Fruit fly (Drosophila melanogaster) whole organism, embryonic: Measurements from ENCODE around the gene CG31388.
A peak's percentile ranks its signal among the peaks of the same experiment; 100 is the strongest.

ENCODE experiments used
- ATbp ChIP-seq: fragments of 200-800 bp; sonication (Bioruptor generic); optimal IDR thresholded peaks from 2 replicates; lab custom pipeline; 2017; ENCODE audit warnings: missing biosample characterization, mild to moderate bottlenecking, missing genetic modification characterization, missing genetic modification reagents
- CG1024 ChIP-seq: fragments of 200-800 bp; sonication (Bioruptor generic); IDR thresholded peaks from 2 replicates; pipeline ENCODE4 v1.3.6; 2022; ENCODE audit warnings: missing biosample characterization, missing genetic modification characterization
- CG10267 ChIP-seq: fragments of 200-800 bp; sonication (Bioruptor generic); optimal IDR thresholded peaks from 2 replicates; lab custom pipeline; 2018; ENCODE audit warnings: missing biosample characterization, mild to moderate bottlenecking, missing genetic modification characterization, moderate library complexity
- CG11696 ChIP-seq: fragments of 200-800 bp; sonication (Bioruptor generic); IDR thresholded peaks from 2 replicates; pipeline ENCODE4 v1.3.6; 2022; ENCODE audit warnings: missing biosample characterization, missing genetic modification characterization
- CG12942 ChIP-seq: fragments of 200-800 bp; sonication (Bioruptor generic); optimal IDR thresholded peaks from 3 replicates; lab custom pipeline; 2016; ENCODE audit warnings: missing biosample characterization, missing genetic modification characterization
- CG13624 ChIP-seq: fragments of 200-800 bp; sonication (Bioruptor generic); optimal IDR thresholded peaks from 2 replicates; lab custom pipeline; 2016; ENCODE audit warnings: missing biosample characterization, missing genetic modification characterization
- CG16815 ChIP-seq: fragments of 200-800 bp; sonication (Bioruptor generic); optimal IDR thresholded peaks from 3 replicates; lab custom pipeline; 2017; ENCODE audit warnings: missing biosample characterization, mild to moderate bottlenecking, missing genetic modification characterization
- CG17829 ChIP-seq: fragments of 200-800 bp; optimal IDR thresholded peaks from 2 replicates; lab custom pipeline; 2019; ENCODE audit warnings: missing biosample characterization, mild to moderate bottlenecking, missing genetic modification characterization, moderate library complexity
- CG2889 ChIP-seq: fragments of 200-800 bp; sonication (Bioruptor generic); IDR thresholded peaks from 3 replicates; pipeline ENCODE4 v1.3.6; 2022; ENCODE audit warnings: missing biosample characterization, missing genetic modification characterization
- CG31388 ChIP-seq: fragments of 200-800 bp; sonication (Bioruptor generic); optimal IDR thresholded peaks from 2 replicates; lab custom pipeline; 2016; ENCODE audit warnings: missing biosample characterization, missing genetic modification characterization
- CG31441 ChIP-seq: fragments of 200-800 bp; sonication (Bioruptor generic); IDR thresholded peaks from 2 replicates; pipeline ENCODE4 v1.3.6; 2022; ENCODE audit warnings: missing biosample characterization, missing genetic modification characterization
- CG3407 ChIP-seq: fragments of 200-800 bp; sonication (Bioruptor generic); optimal IDR thresholded peaks from 2 replicates; lab custom pipeline; 2018; ENCODE audit warnings: missing biosample characterization, mild to moderate bottlenecking, missing genetic modification characterization
- CG4282 ChIP-seq: fragments of 200-800 bp; sonication (Bioruptor generic); optimal IDR thresholded peaks from 2 replicates; lab custom pipeline; 2016; ENCODE audit warnings: missing biosample characterization, missing genetic modification characterization
- CG5245 ChIP-seq: fragments of 200-800 bp; sonication (Bioruptor generic); optimal IDR thresholded peaks from 3 replicates; lab custom pipeline; 2016; ENCODE audit warnings: missing biosample characterization, missing genetic modification characterization
- CG7271 ChIP-seq: fragments of 200-800 bp; sonication (Bioruptor generic); optimal IDR thresholded peaks from 2 replicates; lab custom pipeline; 2018; ENCODE audit warnings: missing biosample characterization, mild to moderate bottlenecking, missing genetic modification characterization, moderate library complexity
- CG7786 ChIP-seq: fragments of 200-800 bp; sonication (Bioruptor generic); optimal IDR thresholded peaks from 2 replicates; lab custom pipeline; 2016; ENCODE audit warnings: missing biosample characterization, missing genetic modification characterization
- CG7963 ChIP-seq: fragments of 200-800 bp; sonication (Bioruptor generic); IDR thresholded peaks from 3 replicates; pipeline ENCODE4 v1.3.6; 2022; ENCODE audit warnings: missing biosample characterization, missing genetic modification characterization; ENCODE audit not compliant: partially characterized antibody
- CG9437 ChIP-seq: fragments of 200-800 bp; sonication (Bioruptor generic); optimal IDR thresholded peaks from 2 replicates; lab custom pipeline; 2018; ENCODE audit warnings: missing biosample characterization, mild to moderate bottlenecking, missing genetic modification characterization
- CG9876 ChIP-seq: fragments of 200-800 bp; sonication (Bioruptor generic); optimal IDR thresholded peaks from 2 replicates; lab custom pipeline; 2016; ENCODE audit warnings: missing biosample characterization, missing genetic modification characterization
- Dref ChIP-seq: fragments of 200-800 bp; sonication (Bioruptor generic); IDR thresholded peaks from 2 replicates; pipeline ENCODE4 v1.3.6; 2022; ENCODE audit warnings: missing biosample characterization, missing genetic modification characterization
- HLHmδ ChIP-seq: fragments of 200-800 bp; sonication (Bioruptor generic); optimal IDR thresholded peaks from 2 replicates; lab custom pipeline; 2018; ENCODE audit warnings: missing biosample characterization, mild to moderate bottlenecking, missing genetic modification characterization, moderate library complexity
- Hsf ChIP-seq: fragments of 200-800 bp; sonication (Bioruptor generic); optimal IDR thresholded peaks from 3 replicates; lab custom pipeline; 2016; ENCODE audit warnings: missing biosample characterization, missing genetic modification characterization
- PHDP ChIP-seq: fragments of 200-800 bp; sonication (Bioruptor generic); optimal IDR thresholded peaks from 3 replicates; lab custom pipeline; 2018; ENCODE audit warnings: missing biosample characterization, mild to moderate bottlenecking, missing genetic modification characterization, moderate library complexity
- Pdp1 ChIP-seq, 2 experiments: fragments of 200-800 bp; sonication (Bioruptor generic); optimal IDR thresholded peaks; 3 replicates each; lab custom pipeline; 2016; ENCODE audit warnings: missing biosample characterization in 2 of 2, missing genetic modification characterization in 2 of 2, mild to moderate bottlenecking in 1 of 2, moderate library complexity in 1 of 2
- Scr ChIP-seq: fragments of 200-800 bp; sonication (Bioruptor generic); IDR thresholded peaks from 2 replicates; pipeline ENCODE4 v1.3.6; 2022; ENCODE audit warnings: missing biosample characterization, missing genetic modification characterization; ENCODE audit not compliant: partially characterized antibody
- Sry-β ChIP-seq: fragments of 200-800 bp; sonication (Bioruptor generic); optimal IDR thresholded peaks from 2 replicates; lab custom pipeline; 2018; ENCODE audit warnings: missing biosample characterization, mild to moderate bottlenecking, missing genetic modification characterization, moderate library complexity
- Vsx1 ChIP-seq: fragments of 200-800 bp; sonication (Bioruptor generic); optimal IDR thresholded peaks from 2 replicates; lab custom pipeline; 2017; ENCODE audit warnings: missing biosample characterization, mild to moderate bottlenecking, missing genetic modification characterization, missing genetic modification reagents
- bowl ChIP-seq: fragments of 200-800 bp; sonication (Bioruptor generic); IDR thresholded peaks from 2 replicates; pipeline ENCODE4 v1.3.6; 2022; ENCODE audit warnings: missing biosample characterization, missing genetic modification characterization
- cwo ChIP-seq: fragments of 200-800 bp; sonication (Bioruptor generic); optimal IDR thresholded peaks from 3 replicates; lab custom pipeline; 2017; ENCODE audit warnings: missing biosample characterization, missing genetic modification characterization, mild to moderate bottlenecking, moderate library complexity, missing genetic modification reagents
- da ChIP-seq: fragments of 200-800 bp; sonication (Bioruptor generic); optimal IDR thresholded peaks from 2 replicates; lab custom pipeline; 2016; ENCODE audit warnings: missing biosample characterization, missing genetic modification characterization
- dm ChIP-seq: fragments of 200-800 bp; sonication (Bioruptor generic); optimal IDR thresholded peaks from 3 replicates; lab custom pipeline; 2016; ENCODE audit warnings: missing biosample characterization, missing genetic modification characterization
- dmrt11E ChIP-seq: fragments of 200-800 bp; sonication (Bioruptor generic); optimal IDR thresholded peaks from 3 replicates; lab custom pipeline; 2018; ENCODE audit warnings: missing biosample characterization, mild to moderate bottlenecking, missing genetic modification characterization, moderate library complexity
- ems ChIP-seq: fragments of 200-800 bp; sonication (Bioruptor generic); optimal IDR thresholded peaks from 3 replicates; lab custom pipeline; 2016; ENCODE audit warnings: missing biosample characterization, missing genetic modification characterization
- fru ChIP-seq: fragments of >200 bp; optimal IDR thresholded peaks from 2 replicates; lab custom pipeline; 2017
- gt ChIP-seq: fragments of 200-800 bp; sonication (Bioruptor generic); IDR thresholded peaks from 2 replicates; pipeline ENCODE4 v1.3.6; 2022; ENCODE audit warnings: missing biosample characterization, missing genetic modification characterization
- jumu ChIP-seq: fragments of 200-800 bp; sonication (Bioruptor generic); optimal IDR thresholded peaks from 3 replicates; lab custom pipeline; 2016; ENCODE audit warnings: missing biosample characterization, missing genetic modification characterization
- ken ChIP-seq: fragments of 200-800 bp; sonication (Bioruptor generic); IDR thresholded peaks from 3 replicates; pipeline ENCODE4 v1.3.6; 2022; ENCODE audit warnings: missing biosample characterization, missing genetic modification characterization
- mirr ChIP-seq: fragments of 200-800 bp; sonication (Bioruptor generic); optimal IDR thresholded peaks from 3 replicates; lab custom pipeline; 2018; ENCODE audit warnings: missing biosample characterization, mild to moderate bottlenecking, missing genetic modification characterization
- mld ChIP-seq: fragments of 200-800 bp; sonication (Bioruptor generic); IDR thresholded peaks from 3 replicates; pipeline ENCODE4 v1.3.6; 2022; ENCODE audit warnings: missing biosample characterization, missing genetic modification characterization; ENCODE audit not compliant: partially characterized antibody
- org-1 ChIP-seq: fragments of 200-800 bp; sonication (Bioruptor generic); optimal IDR thresholded peaks from 2 replicates; lab custom pipeline; 2017; ENCODE audit warnings: missing biosample characterization, missing genetic modification characterization
- pb ChIP-seq: fragments of 200-800 bp; sonication (Bioruptor generic); optimal IDR thresholded peaks from 3 replicates; lab custom pipeline; 2016; ENCODE audit warnings: missing biosample characterization, missing genetic modification characterization
- repo ChIP-seq: fragments of 200-800 bp; sonication (Bioruptor generic); optimal IDR thresholded peaks from 2 replicates; lab custom pipeline; 2016; ENCODE audit warnings: missing biosample characterization, missing genetic modification characterization
- row ChIP-seq: fragments of 200-800 bp; sonication (Bioruptor generic); IDR thresholded peaks from 3 replicates; pipeline ENCODE4 v1.3.6; 2022; ENCODE audit warnings: missing biosample characterization, missing genetic modification characterization
- run ChIP-seq: fragments of 200-800 bp; sonication (Bioruptor generic); optimal IDR thresholded peaks from 3 replicates; lab custom pipeline; 2018; ENCODE audit warnings: missing biosample characterization, mild to moderate bottlenecking, missing genetic modification characterization
- sd ChIP-seq: fragments of 200-800 bp; sonication (Bioruptor generic); optimal IDR thresholded peaks from 3 replicates; lab custom pipeline; 2018; ENCODE audit warnings: missing biosample characterization, mild to moderate bottlenecking, missing genetic modification characterization, moderate library complexity
- sim ChIP-seq: fragments of 200-800 bp; sonication (Bioruptor generic); IDR thresholded peaks from 2 replicates; pipeline ENCODE4 v1.3.6; 2022; ENCODE audit warnings: missing biosample characterization, missing genetic modification characterization
- sr ChIP-seq: fragments of 200-800 bp; sonication (Bioruptor generic); IDR thresholded peaks from 3 replicates; pipeline ENCODE4 v1.3.6; 2022; ENCODE audit warnings: missing biosample characterization, missing genetic modification characterization
- wek ChIP-seq: fragments of 200-800 bp; sonication (Bioruptor generic); optimal IDR thresholded peaks from 3 replicates; lab custom pipeline; 2018; ENCODE audit warnings: missing biosample characterization, mild to moderate bottlenecking, missing genetic modification characterization, moderate library complexity
- zen ChIP-seq: fragments of 200-800 bp; sonication (Bioruptor generic); optimal IDR thresholded peaks from 3 replicates; lab custom pipeline; 2018; ENCODE audit warnings: missing biosample characterization, mild to moderate bottlenecking, missing genetic modification characterization, moderate library complexity

CG31388 gene

dm6 chr3R:11211291-11212061 lies 26.1 kb upstream of the CG31388 start (continued):
- TF ChIP-seq org-1 (GFP tag; lab: Kevin White, UChicago): peak; percentile 6
- peak; percentile 45 for TF ChIP-seq CG5245 (GFP tag; lab: Kevin White, UChicago)
- TF ChIP-seq wek (GFP tag; lab: Kevin White, UChicago): no peak
- TF ChIP-seq ken: peak; percentile 78
- TF ChIP-seq CG13624 (GFP tag; lab: Kevin White, UChicago): peak; percentile 79
- TF ChIP-seq CG10267 (tag; lab: Kevin White, UChicago): peak; percentile 53
- TF ChIP-seq mld (GFP tag; lab: Robert Waterston, UW): no peak
- TF ChIP-seq dm: peak; percentile 97
- TF ChIP-seq fru (lab: Kevin White, UChicago): no peak
- peak; percentile 97 for TF ChIP-seq sd (tag; lab: Kevin White, UChicago)
- peak; percentile 18; the same call in 1 of the 2 replicates for TF ChIP-seq Dref (GFP tag; lab: Robert Waterston, UW)
- no peak for TF ChIP-seq HLHmδ (GFP tag; lab: Kevin White, UChicago)
- peak; percentile 96 for TF ChIP-seq row
- peak; percentile 61 for TF ChIP-seq PHDP (tag; lab: Kevin White, UChicago)
- TF ChIP-seq CG7271 (tag; lab: Kevin White, UChicago): no peak
- peak; percentile 64 for TF ChIP-seq CG2889 (GFP tag; lab: Robert Waterston, UW)
- TF ChIP-seq CG11696 (GFP tag; lab: Robert Waterston, UW): 0 out of 2 replicates have a peak, but pooled peaks have one; percentile 17
- TF ChIP-seq repo (GFP tag; lab: Kevin White, UChicago): peak; percentile 51
- TF ChIP-seq da (GFP tag; lab: Kevin White, UChicago): peak; percentile 18
- TF ChIP-seq Pdp1 (GFP tag; optimal IDR thresholded peaks at IDR 0.05; lab: Kevin White, UChicago): peak; percentile 74 to 81
- peak; percentile 70 for TF ChIP-seq CG7786 (GFP tag; lab: Kevin White, UChicago)
- TF ChIP-seq CG9437: peak; percentile 37
- TF ChIP-seq cwo (GFP tag; lab: Kevin White, UChicago): peak; percentile 96
- TF ChIP-seq Vsx1 (GFP tag; lab: Kevin White, UChicago): peak; percentile 42
- TF ChIP-seq Scr (GFP tag; lab: Robert Waterston, UW): no peak
- TF ChIP-seq CG31388 (GFP tag; lab: Kevin White, UChicago): peak; percentile 19
- TF ChIP-seq CG4282 (GFP tag; lab: Kevin White, UChicago): peak; percentile 14
- TF ChIP-seq CG3407 (GFP tag; lab: Kevin White, UChicago): peak; percentile 41
- TF ChIP-seq Hsf (GFP tag; lab: Kevin White, UChicago): peak; percentile 74
- peak; percentile 33; the same call in 1 of the 2 replicates for TF ChIP-seq gt
- TF ChIP-seq sim (GFP tag; lab: Robert Waterston, UW): no peak
- TF ChIP-seq ems (GFP tag; lab: Kevin White, UChicago): peak; percentile 67
- TF ChIP-seq mirr: peak; percentile 68
- TF ChIP-seq ATbp (GFP tag; lab: Kevin White, UChicago): peak; percentile 36
- TF ChIP-seq CG9876 (GFP tag; lab: Kevin White, UChicago): peak; percentile 48
- peak; percentile 90 for TF ChIP-seq Sry-β (GFP tag; lab: Kevin White, UChicago)
- 0 out of 2 replicates have a peak, but pooled peaks have one; percentile 36 for TF ChIP-seq CG1024 (GFP tag; lab: Robert Waterston, UW)
- TF ChIP-seq CG17829 (tag; lab: Kevin White, UChicago): peak; percentile 70
- peak; percentile 34 for TF ChIP-seq pb (GFP tag; lab: Kevin White, UChicago)
- peak; percentile 53 for TF ChIP-seq zen (tag; lab: Kevin White, UChicago)
- peak; percentile 62 for TF ChIP-seq CG31441 (GFP tag; lab: Robert Waterston, UW)
- peak; percentile 55 for TF ChIP-seq CG16815 (GFP tag; lab: Kevin White, UChicago)
- no peak for TF ChIP-seq run (tag; lab: Kevin White, UChicago)
- TF ChIP-seq jumu (GFP tag; lab: Kevin White, UChicago): peak; percentile 61
- TF ChIP-seq CG12942 (GFP tag; lab: Kevin White, UChicago): peak; percentile 61
- peak; percentile 63 for TF ChIP-seq bowl (GFP tag; lab: Robert Waterston, UW)
- TF ChIP-seq dmrt11E: peak; percentile 51
- no peak for TF ChIP-seq CG7963 (GFP tag; lab: Robert Waterston, UW)
- peak; percentile 67; the same call in 2 of the 3 replicates for TF ChIP-seq sr (GFP tag; lab: Robert Waterston, UW)
